Worm (Caenorhabditis elegans): ENCODE results near the gene cdf-2.

DNA sequence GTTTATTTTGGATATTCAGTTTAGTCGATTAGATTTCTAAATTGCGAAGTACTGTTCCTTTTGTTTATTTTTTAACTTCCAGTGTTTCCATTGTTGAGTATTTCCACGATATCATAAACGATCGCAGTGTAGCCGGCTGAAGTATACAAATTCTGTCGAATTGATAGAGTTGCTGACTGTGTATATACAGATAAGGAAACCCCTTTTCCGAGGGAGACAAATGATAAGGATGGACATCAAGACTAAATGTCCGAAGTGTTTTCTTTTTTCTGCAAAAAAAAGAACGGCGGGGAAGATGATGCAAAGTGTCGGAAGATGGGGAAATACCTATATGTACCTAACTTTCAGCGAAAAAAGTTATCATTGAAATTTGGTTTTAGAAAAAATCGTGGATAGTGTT lies 20.1 kb downstream of the cdf-2 start:
- TF ChIP-seq W03F9.2 (tag; optimal IDR thresholded peaks at IDR 0.05) (no peak), him-1 (tag; optimal IDR thresholded peaks at IDR 0.05) (no peak), dao-5 (tag; optimal IDR thresholded peaks at IDR 0.05) (no peak)
